Worm (Caenorhabditis elegans): ENCODE data around the gene ZK105.14.

ZK105.14 gene

DNA sequence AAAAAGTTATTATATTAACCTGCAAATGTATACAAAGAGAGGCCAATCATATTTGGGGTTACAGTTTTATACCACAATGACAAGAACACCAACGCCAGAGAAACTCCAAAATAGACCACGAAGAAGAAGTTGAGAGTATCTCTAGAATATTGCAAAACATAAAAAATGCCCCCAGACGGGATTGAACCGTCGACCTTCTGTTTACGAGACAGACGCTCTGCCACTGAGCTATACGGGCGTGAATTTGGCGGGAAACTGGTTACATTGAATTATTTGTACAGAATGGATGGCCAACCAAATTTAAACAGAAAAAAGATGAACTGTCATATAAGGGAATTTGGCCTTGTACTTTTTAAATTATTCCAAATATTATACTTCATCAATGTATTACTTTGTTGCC, 8.6 kb upstream of the ZK105.14 start (continued):
- TF ChIP-seq C17E4.6 (GFP tag; IDR thresholded peaks at IDR 0.05) = no peak
- no peak for TF ChIP-seq athp-1 (tag; optimal IDR thresholded peaks at IDR 0.05)
- TF ChIP-seq lsy-27 (tag; optimal IDR thresholded peaks at IDR 0.05; ENCODE audit: borderline replicate concordance, insufficient read depth) = no peak
- no peak for TF ChIP-seq bed-1 (GFP tag; IDR thresholded peaks at IDR 0.05)
- no peak for TF ChIP-seq nfya-2 (GFP tag; IDR thresholded peaks at IDR 0.05)
- TF ChIP-seq nhr-120 (GFP tag; IDR thresholded peaks at IDR 0.05) = no peak
- no peak for TF ChIP-seq zim-3 (tag; optimal IDR thresholded peaks at IDR 0.05)
- no peak for TF ChIP-seq mes-4 (tag; optimal IDR thresholded peaks at IDR 0.05)
- no peak for TF ChIP-seq madf-3 (GFP tag; IDR thresholded peaks at IDR 0.05)
- TF ChIP-seq ccch-3 (GFP tag; optimal IDR thresholded peaks at IDR 0.05) = no peak
- TF ChIP-seq B0261.1 (tag; optimal IDR thresholded peaks at IDR 0.05) = peak; percentile 76
- TF ChIP-seq ztf-22 (GFP tag; optimal IDR thresholded peaks at IDR 0.05) = no peak
- TF ChIP-seq Y95B8A.8 (GFP tag; IDR thresholded peaks at IDR 0.05) = no peak
- TF ChIP-seq lin-35 (GFP tag; optimal IDR thresholded peaks at IDR 0.05) = no peak
- no peak for TF ChIP-seq let-526 (GFP tag; IDR thresholded peaks at IDR 0.05)
- TF ChIP-seq ztf-25 (GFP tag; IDR thresholded peaks at IDR 0.05) = no peak
- TF ChIP-seq Y79H2A.3 (GFP tag; conservative IDR thresholded peaks at IDR 0.05) = no peak
- no peak for TF ChIP-seq ceh-91 (GFP tag; IDR thresholded peaks at IDR 0.05)
- 0 out of 2 replicates have a peak, but pooled peaks have one; percentile 24 for TF ChIP-seq ztf-28 (GFP tag; IDR thresholded peaks at IDR 0.05)
- TF ChIP-seq fkh-3 (tag; optimal IDR thresholded peaks at IDR 0.05) = no peak
- TF ChIP-seq bed-2 (GFP tag; IDR thresholded peaks at IDR 0.05) = no peak
- no peak for TF ChIP-seq C06A6.2 (GFP tag; conservative IDR thresholded peaks at IDR 0.05)
- no peak for TF ChIP-seq die-1 (tag; optimal IDR thresholded peaks at IDR 0.05)
- TF ChIP-seq F39B2.1 (GFP tag; IDR thresholded peaks at IDR 0.05) = no peak
- TF ChIP-seq pbrm-1 (GFP tag; IDR thresholded peaks at IDR 0.05) = no peak
- no peak for TF ChIP-seq F57C9.4 (tag; optimal IDR thresholded peaks at IDR 0.05)
- no peak for TF ChIP-seq nhr-179 (tag; optimal IDR thresholded peaks at IDR 0.05)
- no peak for TF ChIP-seq F55B11.4 (tag; optimal IDR thresholded peaks at IDR 0.05; ENCODE audit: borderline replicate concordance, insufficient read depth)
- 0 out of 2 replicates have a peak, but pooled peaks have one; percentile 30 for TF ChIP-seq rcor-1 (GFP tag; IDR thresholded peaks at IDR 0.05)
- TF ChIP-seq K12H6.12 (tag; optimal IDR thresholded peaks at IDR 0.05) = peak; percentile 49
- TF ChIP-seq atf-7 (tag; optimal IDR thresholded peaks at IDR 0.05) = no peak
- no peak for TF ChIP-seq pha-4 (tag; optimal IDR thresholded peaks at IDR 0.05)
- no peak for TF ChIP-seq ekl-4 (GFP tag; IDR thresholded peaks at IDR 0.05)
- no peak for TF ChIP-seq madf-8 (GFP tag; conservative IDR thresholded peaks at IDR 0.05)
- no peak for TF ChIP-seq mel-28 (tag; optimal IDR thresholded peaks at IDR 0.05; ENCODE audit: borderline replicate concordance)
- TF ChIP-seq K11D2.4 (GFP tag; IDR thresholded peaks at IDR 0.05) = no peak
- no peak for TF ChIP-seq gei-17 (GFP tag; optimal IDR thresholded peaks at IDR 0.05)
- TF ChIP-seq B0035.1 (tag; optimal IDR thresholded peaks at IDR 0.05) = no peak
- TF ChIP-seq lsl-1 (GFP tag; optimal IDR thresholded peaks at IDR 0.05) = peak; percentile 12
- TF ChIP-seq hsf-1 (GFP tag; IDR thresholded peaks at IDR 0.05) = peak; percentile 57; the same call in 1 of the 2 replicates
- TF ChIP-seq nhr-90 (tag; optimal IDR thresholded peaks at IDR 0.05) = peak; percentile 35
- peak; percentile 22 for TF ChIP-seq ceh-27 (GFP tag; optimal IDR thresholded peaks at IDR 0.05)
- 0 out of 2 replicates have a peak, but pooled peaks have one; percentile 18 for TF ChIP-seq B0336.3 (GFP tag; IDR thresholded peaks at IDR 0.05)
- no peak for TF ChIP-seq Y53G8AR.9 (GFP tag; conservative IDR thresholded peaks at IDR 0.05)
- TF ChIP-seq cebp-2 (GFP tag; IDR thresholded peaks at IDR 0.05) = no peak
- TF ChIP-seq sdz-38 (tag; optimal IDR thresholded peaks at IDR 0.05) = no peak
- peak; percentile 30 for TF ChIP-seq snpc-3.4 (tag; optimal IDR thresholded peaks at IDR 0.05)
- peak; percentile 29 for TF ChIP-seq lin-54 (GFP tag; optimal IDR thresholded peaks at IDR 0.05)
- TF ChIP-seq T07F8.4 (tag; optimal IDR thresholded peaks at IDR 0.05) = no peak
- no peak for TF ChIP-seq mxl-1 (tag; optimal IDR thresholded peaks at IDR 0.05)
